Fruit fly (Drosophila melanogaster) whole organism, embryonic: ENCODE data around the gene qm.

Experiments
- CG1024 ChIP-seq: fragments of 200-800 bp; sonication (Bioruptor generic); IDR thresholded peaks from 2 replicates; pipeline ENCODE4 v1.3.6; 2022; ENCODE audit warnings: missing biosample characterization, missing genetic modification characterization
- CG10979 ChIP-seq: fragments of 200-800 bp; sonication (Bioruptor generic); optimal IDR thresholded peaks from 2 replicates; lab custom pipeline; 2018; ENCODE audit warnings: missing biosample characterization, mild to moderate bottlenecking, missing genetic modification characterization, moderate library complexity
- CG14710 ChIP-seq: fragments of 200-800 bp; sonication (Bioruptor generic); optimal IDR thresholded peaks from 3 replicates; lab custom pipeline; 2019; ENCODE audit warnings: missing biosample characterization, mild to moderate bottlenecking, missing genetic modification characterization, moderate library complexity
- CG17186 ChIP-seq: fragments of 200-800 bp; sonication (Bioruptor generic); optimal IDR thresholded peaks from 3 replicates; lab custom pipeline; 2017; ENCODE audit warnings: missing biosample characterization, missing genetic modification reagents, missing genetic modification characterization
- CG17385 ChIP-seq: fragments of 200-800 bp; sonication (Bioruptor generic); optimal IDR thresholded peaks from 3 replicates; lab custom pipeline; 2018; ENCODE audit warnings: missing biosample characterization, mild to moderate bottlenecking, missing genetic modification characterization
- CG17612 ChIP-seq: fragments of 200-800 bp; sonication (Bioruptor generic); IDR thresholded peaks from 2 replicates; pipeline ENCODE4 v1.3.6; 2022; ENCODE audit warnings: missing biosample characterization, missing genetic modification characterization
- CG1792 ChIP-seq: fragments of 200-800 bp; sonication (Bioruptor generic); optimal IDR thresholded peaks from 2 replicates; lab custom pipeline; 2016; ENCODE audit warnings: missing biosample characterization, missing genetic modification characterization
- CG32532 ChIP-seq: fragments of 200-800 bp; sonication (Bioruptor generic); IDR thresholded peaks from 2 replicates; pipeline ENCODE4 v1.3.6; 2022; ENCODE audit warnings: missing biosample characterization, missing genetic modification characterization
- CG3995 ChIP-seq: fragments of 200-800 bp; sonication (Bioruptor generic); optimal IDR thresholded peaks from 3 replicates; lab custom pipeline; 2016; ENCODE audit warnings: missing biosample characterization, missing genetic modification characterization
- CG6854 ChIP-seq: fragments of 200-800 bp; sonication (Bioruptor generic); optimal IDR thresholded peaks from 3 replicates; lab custom pipeline; 2017; ENCODE audit warnings: missing biosample characterization, mild to moderate bottlenecking, missing genetic modification characterization
- CG7839 ChIP-seq: fragments of 200-800 bp; sonication (Bioruptor generic); optimal IDR thresholded peaks from 3 replicates; lab custom pipeline; 2018; ENCODE audit warnings: missing biosample characterization, mild to moderate bottlenecking, missing genetic modification characterization, moderate library complexity
- CG8281 ChIP-seq: fragments of 200-800 bp; sonication (Bioruptor generic); optimal IDR thresholded peaks from 2 replicates; lab custom pipeline; 2018; ENCODE audit warnings: missing biosample characterization, mild to moderate bottlenecking, missing genetic modification characterization, moderate library complexity
- CG8290 ChIP-seq, 3 experiments: fragments of 200-800 bp; sonication (Bioruptor generic); optimal IDR thresholded peaks; 2 replicates each; lab custom pipeline; 2016 to 2019; ENCODE audit warnings: missing biosample characterization in 3 of 3, missing genetic modification characterization in 3 of 3, mild to moderate bottlenecking in 2 of 3, moderate library complexity in 1 of 3
- CG8359 ChIP-seq: fragments of 200-800 bp; sonication (Bioruptor generic); optimal IDR thresholded peaks from 2 replicates; lab custom pipeline; 2017; ENCODE audit warnings: missing biosample characterization, mild to moderate bottlenecking, missing genetic modification characterization, borderline replicate concordance
- CG8924 ChIP-seq: fragments of 200-800 bp; optimal IDR thresholded peaks from 3 replicates; lab custom pipeline; 2019; ENCODE audit warnings: missing biosample characterization, mild to moderate bottlenecking, missing genetic modification characterization, moderate library complexity
- Dip3 ChIP-seq: fragments of 200-800 bp; sonication (Bioruptor generic); optimal IDR thresholded peaks from 3 replicates; lab custom pipeline; 2016; ENCODE audit warnings: missing biosample characterization, missing genetic modification characterization
- Doc3 ChIP-seq: fragments of 200-800 bp; sonication (Bioruptor generic); IDR thresholded peaks from 3 replicates; pipeline ENCODE4 v1.3.6; 2022; ENCODE audit warnings: missing biosample characterization, missing genetic modification characterization; ENCODE audit not compliant: partially characterized antibody
- Drgx ChIP-seq: fragments of 200-800 bp; sonication (Bioruptor generic); IDR thresholded peaks from 2 replicates; pipeline ENCODE4 v1.3.6; 2022; ENCODE audit warnings: missing biosample characterization, missing genetic modification characterization
- GATAe ChIP-seq: fragments of 200-800 bp; sonication (Bioruptor generic); conservative IDR thresholded peaks from 2 replicates; pipeline ENCODE4 v1.3.6; 2022; ENCODE audit warnings: missing biosample characterization, missing genetic modification characterization
- NfI ChIP-seq: fragments of 200-800 bp; sonication (Bioruptor generic); optimal IDR thresholded peaks from 3 replicates; lab custom pipeline; 2018; ENCODE audit warnings: missing biosample characterization, mild to moderate bottlenecking, missing genetic modification characterization, moderate library complexity
- Sry-δ ChIP-seq: fragments of 200-800 bp; sonication (Bioruptor generic); optimal IDR thresholded peaks from 2 replicates; lab custom pipeline; 2016; ENCODE audit warnings: missing biosample characterization, missing genetic modification characterization
- Ssrp ChIP-seq: fragments of 200-800 bp; sonication (Bioruptor generic); optimal IDR thresholded peaks from 2 replicates; lab custom pipeline; 2018; ENCODE audit warnings: missing biosample characterization, mild to moderate bottlenecking, missing genetic modification characterization, moderate library complexity
- Xrp1 ChIP-seq: fragments of 200-800 bp; sonication (Bioruptor generic); IDR thresholded peaks from 2 replicates; pipeline ENCODE4 v1.3.6; 2022; ENCODE audit warnings: missing biosample characterization, missing genetic modification characterization
- cwo ChIP-seq: fragments of 200-800 bp; sonication (Bioruptor generic); optimal IDR thresholded peaks from 3 replicates; lab custom pipeline; 2017; ENCODE audit warnings: missing biosample characterization, missing genetic modification characterization, mild to moderate bottlenecking, moderate library complexity, missing genetic modification reagents
- da ChIP-seq: fragments of 200-800 bp; sonication (Bioruptor generic); optimal IDR thresholded peaks from 2 replicates; lab custom pipeline; 2016; ENCODE audit warnings: missing biosample characterization, missing genetic modification characterization
- dmrt11E ChIP-seq: fragments of 200-800 bp; sonication (Bioruptor generic); optimal IDR thresholded peaks from 3 replicates; lab custom pipeline; 2018; ENCODE audit warnings: missing biosample characterization, mild to moderate bottlenecking, missing genetic modification characterization, moderate library complexity
- dpn ChIP-seq, 2 experiments: fragments of 200-800 bp; sonication (Bioruptor generic); optimal IDR thresholded peaks; 3 replicates each; lab custom pipeline; 2016; ENCODE audit warnings: missing biosample characterization in 2 of 2, missing genetic modification characterization in 2 of 2
- en ChIP-seq: fragments of 200-800 bp; sonication (Bioruptor generic); optimal IDR thresholded peaks from 2 replicates; lab custom pipeline; 2016; ENCODE audit warnings: missing biosample characterization, missing genetic modification characterization
- fd64A ChIP-seq: fragments of 200-800 bp; sonication (Bioruptor generic); optimal IDR thresholded peaks from 3 replicates; lab custom pipeline; 2018; ENCODE audit warnings: missing biosample characterization, mild to moderate bottlenecking, missing genetic modification characterization
- ftz-f1 ChIP-seq: fragments of 200-800 bp; sonication (Bioruptor generic); optimal IDR thresholded peaks from 2 replicates; lab custom pipeline; 2016; ENCODE audit warnings: missing biosample characterization, missing genetic modification characterization
- fu2 ChIP-seq: fragments of 200-800 bp; sonication (Bioruptor generic); optimal IDR thresholded peaks from 2 replicates; lab custom pipeline; 2016; ENCODE audit warnings: missing biosample characterization, missing genetic modification characterization
- gt ChIP-seq: fragments of 200-800 bp; sonication (Bioruptor generic); IDR thresholded peaks from 2 replicates; pipeline ENCODE4 v1.3.6; 2022; ENCODE audit warnings: missing biosample characterization, missing genetic modification characterization
- hkb ChIP-seq, 2 experiments: fragments of 200-800 bp in 1 of 2; fragments of >200 bp in 1 of 2; sonication (Bioruptor generic) in 1 of 2; IDR thresholded peaks in 1 of 2; optimal IDR thresholded peaks in 1 of 2; 2 replicates each; pipeline versions ENCODE4 v1.3.6 to Lab custom; 2017 to 2022; ENCODE audit warnings: missing biosample characterization in 1 of 2, missing genetic modification characterization in 1 of 2
- kah ChIP-seq: fragments of 200-800 bp; sonication (Bioruptor generic); optimal IDR thresholded peaks from 2 replicates; lab custom pipeline; 2018; ENCODE audit warnings: missing biosample characterization, mild to moderate bottlenecking, missing genetic modification characterization
- lola ChIP-seq, 3 experiments: fragments of >200 bp in 2 of 3; fragments of 200-800 bp in 1 of 3; sonication (Bioruptor generic) in 1 of 3; optimal IDR thresholded peaks; 2 replicates each; lab custom pipeline; 2017 to 2019; ENCODE audit warnings: missing biosample characterization in 3 of 3, missing genetic modification characterization in 3 of 3, mild to moderate bottlenecking in 1 of 3, moderate library complexity in 1 of 3
- nmo ChIP-seq: fragments of 200-800 bp; sonication (Bioruptor generic); optimal IDR thresholded peaks from 2 replicates; lab custom pipeline; 2018; ENCODE audit warnings: missing biosample characterization, mild to moderate bottlenecking, missing genetic modification characterization, moderate library complexity
- p53 ChIP-seq: fragments of 200-800 bp; sonication (Bioruptor generic); optimal IDR thresholded peaks from 2 replicates; lab custom pipeline; 2016; ENCODE audit warnings: missing biosample characterization, missing genetic modification characterization
- phol ChIP-seq: fragments of 200-800 bp; sonication (Bioruptor generic); optimal IDR thresholded peaks from 3 replicates; lab custom pipeline; 2018; ENCODE audit warnings: missing biosample characterization, mild to moderate bottlenecking, missing genetic modification characterization, moderate library complexity
- prd ChIP-seq, 3 experiments: fragments of >200 bp in 2 of 3; fragments of 200-800 bp in 1 of 3; sonication (Bioruptor generic) in 1 of 3; optimal IDR thresholded peaks in 2 of 3; IDR thresholded peaks in 1 of 3; 2 replicates in 2 of 3; 3 replicates in 1 of 3; pipeline versions ENCODE4 v1.3.6 to Lab custom; 2017 to 2022; ENCODE audit warnings: missing biosample characterization in 1 of 3, missing genetic modification characterization in 1 of 3
- pros ChIP-seq: fragments of 200-800 bp; sonication (Bioruptor generic); optimal IDR thresholded peaks from 3 replicates; lab custom pipeline; 2019; ENCODE audit warnings: missing biosample characterization, mild to moderate bottlenecking, missing genetic modification characterization, moderate library complexity
- sc ChIP-seq, 3 experiments: fragments of >200 bp in 2 of 3; fragments of 200-800 bp in 1 of 3; sonication (Bioruptor generic) in 1 of 3; optimal IDR thresholded peaks; 2 replicates in 2 of 3; 3 replicates in 1 of 3; lab custom pipeline; 2017; ENCODE audit warnings: mild to moderate bottlenecking in 1 of 3, missing biosample characterization in 1 of 3, missing genetic modification characterization in 1 of 3, missing genetic modification reagents in 1 of 3
- seq ChIP-seq: fragments of 200-800 bp; sonication (Bioruptor generic); IDR thresholded peaks from 2 replicates; pipeline ENCODE4 v1.3.6; 2022; ENCODE audit warnings: missing biosample characterization, missing genetic modification characterization
- slou ChIP-seq: fragments of 200-800 bp; sonication (Bioruptor generic); optimal IDR thresholded peaks from 3 replicates; lab custom pipeline; 2016; ENCODE audit warnings: missing biosample characterization, missing genetic modification characterization
- unpg ChIP-seq: fragments of 200-800 bp; sonication (Bioruptor generic); optimal IDR thresholded peaks from 3 replicates; lab custom pipeline; 2018; ENCODE audit warnings: missing biosample characterization, mild to moderate bottlenecking, missing genetic modification characterization, moderate library complexity
- vfl ChIP-seq: fragments of 200-800 bp; sonication (Bioruptor generic); optimal IDR thresholded peaks from 2 replicates; lab custom pipeline; 2016; ENCODE audit warnings: missing biosample characterization, missing genetic modification characterization
- wdn ChIP-seq: fragments of 200-800 bp; sonication (Bioruptor generic); IDR thresholded peaks from 2 replicates; pipeline ENCODE4 v1.3.6; 2022; ENCODE audit warnings: missing biosample characterization, missing genetic modification characterization

The qm gene

DNA sequence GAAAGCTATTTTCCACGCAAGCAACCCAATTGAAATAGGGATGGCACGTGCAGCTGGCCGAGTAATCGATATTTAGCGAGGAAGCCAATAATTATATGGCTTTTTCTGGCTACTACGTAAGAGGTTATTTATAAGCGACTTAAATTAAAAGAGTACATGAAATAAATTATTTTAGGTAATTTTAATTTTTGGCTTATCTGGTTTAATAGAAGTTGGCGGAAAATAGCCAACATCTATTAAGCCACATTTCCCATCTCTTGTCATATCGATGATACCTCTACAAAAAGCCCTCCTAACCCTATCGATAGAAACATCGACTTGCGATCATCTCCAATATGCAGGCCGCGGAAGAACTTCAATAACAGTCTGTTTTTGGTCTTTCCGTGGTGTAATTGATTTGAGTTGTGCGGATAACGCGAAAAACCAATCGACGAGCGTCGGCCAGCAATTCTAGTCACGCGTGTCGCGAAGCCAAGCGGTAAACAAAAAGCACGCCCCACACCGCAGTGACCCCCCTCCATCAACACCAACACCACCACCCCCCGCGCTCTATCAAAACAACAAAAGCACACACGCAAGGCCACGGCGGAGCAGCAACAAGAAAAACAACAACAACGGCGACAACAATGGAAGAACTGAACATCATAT is at the start of gene qm, which contains the start of gene Srp19 (continued):
- TF ChIP-seq Sry-δ (peak; percentile 94), Dip3 (GFP tag; lab: Kevin White, UChicago) (peak; percentile 6), NfI (GFP tag; lab: Kevin White, UChicago) (peak; percentile 0), CG8290 (GFP tag; optimal IDR thresholded peaks at IDR 0.05; lab: Kevin White, UChicago) (peak; percentile 45), CG8290 (tag; optimal IDR thresholded peaks at IDR 0.05; lab: Kevin White, UChicago) (peak in 1 of 2 experiments; percentile 49), unpg (GFP tag; lab: Kevin White, UChicago) (peak; percentile 42), vfl (GFP tag; lab: Kevin White, UChicago) (peak; percentile 54), Drgx (no peak), da (GFP tag; lab: Kevin White, UChicago) (no peak), phol (peak; percentile 68), CG8281 (tag; lab: Kevin White, UChicago) (no peak), fd64A (GFP tag; lab: Kevin White, UChicago) (peak; percentile 10), gt (no peak), seq (GFP tag; lab: Robert Waterston, UW) (no peak), CG8359 (no peak), CG1024 (GFP tag; lab: Robert Waterston, UW) (no peak), kah (GFP tag; lab: Kevin White, UChicago) (peak; percentile 28), CG32532 (GFP tag; lab: Robert Waterston, UW) (peak; percentile 50), CG14710 (peak; percentile 60), p53 (GFP tag; lab: Kevin White, UChicago) (no peak), ftz-f1 (GFP tag; lab: Kevin White, UChicago) (peak; percentile 87), lola (GFP tag; optimal IDR thresholded peaks at IDR 0.05; lab: Kevin White, UChicago) (peak in 1 of 3 experiments; percentile 13), fu2 (GFP tag; lab: Kevin White, UChicago) (peak; percentile 4), CG17186 (GFP tag; lab: Kevin White, UChicago) (no peak), nmo (GFP tag; lab: Kevin White, UChicago) (peak; percentile 60), dpn (GFP tag; optimal IDR thresholded peaks at IDR 0.05; lab: Kevin White, UChicago) (peak; percentile 56 to 65), Ssrp (no peak), pros (GFP tag; lab: Kevin White, UChicago) (peak; percentile 26), sc (optimal IDR thresholded peaks at IDR 0.05; lab: Kevin White, UChicago) (no peak), sc (GFP tag; optimal IDR thresholded peaks at IDR 0.05; lab: Kevin White, UChicago) (no peak), CG17612 (GFP tag; lab: Robert Waterston, UW) (no peak), dmrt11E (tag; lab: Kevin White, UChicago) (peak; percentile 23), CG17385 (GFP tag; lab: Kevin White, UChicago) (no peak), hkb (optimal IDR thresholded peaks at IDR 0.05; lab: Kevin White, UChicago) (peak; percentile 68), hkb (GFP tag; IDR thresholded peaks at IDR 0.05; lab: Robert Waterston, UW) (peak; percentile 35; the same call in 1 of the 2 replicates), Xrp1 (GFP tag; lab: Robert Waterston, UW) (peak; percentile 44; the same call in 1 of the 2 replicates), cwo (GFP tag; lab: Kevin White, UChicago) (peak; percentile 36), wdn (GFP tag; lab: Robert Waterston, UW) (peak; percentile 46; the same call in 1 of the 2 replicates), prd (optimal IDR thresholded peaks at IDR 0.05; lab: Kevin White, UChicago) (no peak), prd (GFP tag; IDR thresholded peaks at IDR 0.05; lab: Robert Waterston, UW) (peak; percentile 71), CG1792 (GFP tag; lab: Kevin White, UChicago) (peak; percentile 20), GATAe (GFP tag; lab: Robert Waterston, UW) (0 out of 2 replicates have a peak, but pooled peaks have one; percentile 10), CG6854 (peak; percentile 59), Doc3 (GFP tag; lab: Robert Waterston, UW) (peak; percentile 78), CG3995 (GFP tag; lab: Kevin White, UChicago) (no peak), slou (GFP tag; lab: Kevin White, UChicago) (peak; percentile 8), CG8924 (tag; lab: Kevin White, UChicago) (peak; percentile 46), CG7839 (peak; percentile 51), CG10979 (peak; percentile 27), en (GFP tag; lab: Kevin White, UChicago) (no peak)
